Worm (Caenorhabditis elegans) whole organism, L3 larva: ENCODE data around the gene cpb-2.

Experiments used
- aly-2 ChIP-seq: fragments of 150-350 bp; optimal IDR thresholded peaks from 2 replicates; lab custom pipeline; 2014; ENCODE audit warnings: missing biosample characterization, missing genetic modification characterization
- elt-2 ChIP-seq: sonication (generic microtip); optimal IDR thresholded peaks from 2 replicates; lab custom pipeline; 2016; ENCODE audit warnings: missing genetic modification reagents, mild to moderate bottlenecking, missing genetic modification characterization, missing compliant biosample characterization
- elt-3 ChIP-seq, 3 experiments: fragments of 150-350 bp in 1 of 3; sonication (generic microtip) in 2 of 3; optimal IDR thresholded peaks; 2 replicates in 2 of 3; 4 replicates in 1 of 3; lab custom pipeline; 2014 to 2017; ENCODE audit warnings: missing biosample characterization in 3 of 3, missing genetic modification characterization in 3 of 3
- nfya-1 ChIP-seq: sonication (generic microtip); optimal IDR thresholded peaks from 2 replicates; lab custom pipeline; 2017; ENCODE audit warnings: missing genetic modification characterization, mild to moderate bottlenecking, missing compliant biosample characterization, antibody characterized with exemption, moderate library complexity; ENCODE audit not compliant: insufficient read depth
- nhr-12 ChIP-seq: fragments of 150-350 bp; optimal IDR thresholded peaks from 2 replicates; lab custom pipeline; 2014; ENCODE audit warnings: missing biosample characterization, missing genetic modification characterization
- nhr-28 ChIP-seq: fragments of 150-350 bp; optimal IDR thresholded peaks from 2 replicates; lab custom pipeline; 2014; ENCODE audit warnings: missing biosample characterization, missing genetic modification characterization
- unc-62 ChIP-seq: fragments of 150-350 bp; sonication (generic microtip); optimal IDR thresholded peaks from 4 replicates; lab custom pipeline; 2014; ENCODE audit warnings: missing biosample characterization, missing genetic modification reagents, missing genetic modification characterization

DNA sequence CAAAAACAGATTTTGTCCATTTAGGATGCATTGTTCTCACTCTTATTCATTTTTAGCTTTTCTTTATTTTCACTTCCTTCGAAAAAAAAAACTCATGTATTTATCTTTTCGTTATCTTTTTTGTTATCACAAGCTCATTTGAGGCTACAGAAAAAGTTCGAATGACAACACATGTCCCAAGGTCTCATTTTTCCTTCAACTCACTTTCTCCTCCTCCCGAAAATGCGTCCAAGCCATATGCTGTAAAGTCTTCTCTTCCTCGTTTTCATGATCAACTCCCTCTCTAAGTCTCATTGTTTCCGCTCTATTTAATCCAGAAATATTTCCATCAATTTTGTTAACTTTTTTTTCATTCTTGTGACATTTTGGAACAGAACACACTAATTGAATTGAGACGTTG, 11.2 kb upstream of the cpb-2 start:
- no peak for TF ChIP-seq unc-62
- TF ChIP-seq elt-3 (tag; optimal IDR thresholded peaks at IDR 0.05; lab: Kevin White, UChicago): no peak
- peak; percentile 6 for TF ChIP-seq nfya-1
- TF ChIP-seq aly-2 (tag; lab: Kevin White, UChicago): no peak
- TF ChIP-seq nhr-12 (tag; lab: Kevin White, UChicago): no peak
- no peak for TF ChIP-seq elt-2 (tag; lab: Kevin White, UChicago)
- no peak for TF ChIP-seq nhr-28
